Fruit fly (Drosophila melanogaster) ovary, adult (tissue): ENCODE results near the gene CG4658.
A peak's percentile ranks its signal among the peaks of the same experiment; 100 is the strongest.

Experiments used
- CG17801 ChIP-seq: fragments of 200-800 bp; optimal IDR thresholded peaks from 2 replicates; lab custom pipeline; 2019; ENCODE audit warnings: missing biosample characterization, mild to moderate bottlenecking, missing genetic modification characterization, moderate library complexity; ENCODE audit not compliant: partially characterized antibody

Gene CG4658

DNA sequence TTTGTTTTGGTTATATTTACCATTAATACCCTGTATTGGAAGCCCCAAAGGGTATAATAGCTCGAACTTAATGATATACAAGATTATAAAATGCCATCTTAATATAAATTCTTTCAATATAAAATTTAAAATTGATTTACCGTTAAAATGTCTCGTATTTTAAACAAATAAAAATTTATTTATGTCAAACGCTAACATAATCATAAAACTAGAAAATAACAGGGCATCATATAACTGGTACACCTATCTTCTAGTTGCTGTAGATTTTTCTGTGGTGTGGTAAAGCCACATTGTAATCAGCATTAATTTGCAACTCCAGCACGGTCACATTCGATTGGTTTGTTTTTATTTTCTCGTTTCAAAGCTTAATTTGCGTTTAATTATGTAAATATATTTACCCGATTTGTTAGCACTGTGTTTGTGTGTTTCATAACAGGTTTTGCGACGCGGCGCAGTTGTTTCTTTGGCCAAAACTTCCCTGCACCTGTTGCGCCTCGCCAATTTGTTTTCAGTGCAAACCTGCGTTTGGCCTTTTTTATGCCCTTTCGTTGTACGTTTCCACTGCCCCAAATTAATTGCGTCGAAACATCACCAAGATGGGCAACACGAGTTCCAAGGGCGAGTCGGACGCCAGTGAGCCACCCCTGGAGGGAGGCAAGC, at the start of gene CG4658, which contains the start of gene CG5846:
TSS of gene CG4658 (plus strand) at position 140 of the 660 bp plus-strand sequence.
TSS of gene CG5846 (minus strand) at position 245 of the 660 bp plus-strand sequence.
- peak; percentile 96 for TF ChIP-seq CG17801 (GFP tag; lab: Kevin White, UChicago)

- TF ChIP-seq CG17801 (GFP tag; lab: Kevin White, UChicago): no peak
Observed at dm6 chr2L:9907320-9908256, 49.3 kb upstream of the CG4658 start.

- peak; percentile 18 for TF ChIP-seq CG17801 (GFP tag; lab: Kevin White, UChicago)
Observed at dm6 chr2L:9908468-9908967, 48.4 kb upstream of the CG4658 start, which contains the start of gene CG13124. Gene CG13124, minus strand, starts transcription at chr2L:9908633.

dm6 chr2L:9911783-9912182, 45.1 kb upstream of the CG4658 start:
- no peak for TF ChIP-seq CG17801 (GFP tag; lab: Kevin White, UChicago)

- no peak for TF ChIP-seq CG17801 (GFP tag; lab: Kevin White, UChicago)
Observed at dm6 chr2L:9912570-9913260, 44.2 kb upstream of the CG4658 start, which contains the start of the genes Etl1 and Srp54. Gene Etl1, minus strand, starts transcription at chr2L:9912608. Gene Srp54, plus strand, starts transcription at chr2L:9912911.

dm6 chr2L:9915011-9915850, 41.7 kb upstream of the CG4658 start, which contains the start of gene yip2:
Gene yip2, plus strand, starts transcription at chr2L:9915253.
- TF ChIP-seq CG17801 (GFP tag; lab: Kevin White, UChicago): peak; percentile 93

- TF ChIP-seq CG17801 (GFP tag; lab: Kevin White, UChicago): peak; percentile 64
Observed at dm6 chr2L:9918020-9918959, 38.6 kb upstream of the CG4658 start, which contains the start of the genes CG5885 and CG4598. Gene CG5885, minus strand, starts transcription at chr2L:9918330. Gene CG4598, plus strand, starts transcription at chr2L:9918618.

dm6 chr2L:9919218-9919617, 37.7 kb upstream of the CG4658 start:
- no peak for TF ChIP-seq CG17801 (GFP tag; lab: Kevin White, UChicago)

dm6 chr2L:9919949-9920348, 37.0 kb upstream of the CG4658 start, which contains the start of gene CG4594:
Gene CG4594, plus strand, starts transcription at chr2L:9920160.
- TF ChIP-seq CG17801 (GFP tag; lab: Kevin White, UChicago): no peak

dm6 chr2L:9921401-9921800, 35.5 kb upstream of the CG4658 start, which contains the start of gene CG4592:
Gene CG4592, plus strand, starts transcription at chr2L:9921633.
- TF ChIP-seq CG17801 (GFP tag; lab: Kevin White, UChicago): peak; percentile 80

dm6 chr2L:9924765-9925164, 32.2 kb upstream of the CG4658 start, which contains the start of the genes TbCMF46 and CG42366:
Gene TbCMF46, minus strand, starts transcription at chr2L:9924865.
Gene CG42366, plus strand, starts transcription at chr2L:9925161.
- no peak for TF ChIP-seq CG17801 (GFP tag; lab: Kevin White, UChicago)

dm6 chr2L:9930280-9930679, 26.7 kb upstream of the CG4658 start, which contains the start of gene CG42367:
Gene CG42367, plus strand, starts transcription at chr2L:9930580.
- no peak for TF ChIP-seq CG17801 (GFP tag; lab: Kevin White, UChicago)
